Worm (Caenorhabditis elegans): ENCODE results near the gene K02E10.4.

DNA sequence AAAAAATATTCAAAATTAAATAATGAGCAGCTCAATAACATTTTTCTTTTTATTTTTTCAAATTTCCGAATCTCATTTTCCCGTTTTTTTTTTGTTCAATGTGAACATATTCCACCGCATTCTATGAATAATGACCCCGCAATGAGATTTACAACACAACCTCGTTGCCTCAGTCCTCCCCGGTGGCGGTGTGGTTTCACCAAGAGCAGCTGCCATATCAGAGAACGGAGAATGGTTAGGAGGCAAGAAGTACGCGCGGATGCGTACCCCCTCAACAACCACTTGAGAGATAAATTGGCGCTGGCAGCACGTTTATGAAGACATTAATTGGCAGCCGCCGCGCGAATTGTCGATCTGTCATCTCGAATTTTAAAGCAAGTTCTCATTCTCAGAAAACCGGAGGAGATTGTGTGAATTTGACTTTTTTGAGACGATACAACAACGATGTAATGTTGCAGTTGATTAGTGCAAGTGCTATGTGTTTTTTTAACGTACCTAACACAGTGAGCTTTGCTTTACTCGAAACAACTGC, 30.7 kb downstream of the K02E10.4 start:
- TF ChIP-seq nhr-11 (tag; optimal IDR thresholded peaks at IDR 0.05) (no peak), fkh-8 (tag; optimal IDR thresholded peaks at IDR 0.05) (no peak), nhr-76 (tag; optimal IDR thresholded peaks at IDR 0.05) (no peak), ceh-82 (tag; optimal IDR thresholded peaks at IDR 0.05) (no peak), pag-3 (tag; optimal IDR thresholded peaks at IDR 0.05; ENCODE audit: borderline replicate concordance, insufficient read depth) (no peak), zag-1 (tag; optimal IDR thresholded peaks at IDR 0.05) (no peak), sptf-1 (tag; optimal IDR thresholded peaks at IDR 0.05) (no peak), egl-27 (tag; optimal IDR thresholded peaks at IDR 0.05) (no peak)

Measured in whole organism, L1 larva.